Fruit fly (Drosophila melanogaster): ENCODE results near the gene CG4267.

- TF ChIP-seq CG8478 (optimal IDR thresholded peaks at IDR 0.05), result no peak
- TF ChIP-seq CTCF (optimal IDR thresholded peaks at IDR 0.05), result no peak
Observed at dm6 chr2L:2249578-2249977, 7.4 kb downstream of the CG4267 start.

All from S2 (cell line).